Worm (Caenorhabditis elegans): ENCODE measurements around the gene npr-20.

DNA sequence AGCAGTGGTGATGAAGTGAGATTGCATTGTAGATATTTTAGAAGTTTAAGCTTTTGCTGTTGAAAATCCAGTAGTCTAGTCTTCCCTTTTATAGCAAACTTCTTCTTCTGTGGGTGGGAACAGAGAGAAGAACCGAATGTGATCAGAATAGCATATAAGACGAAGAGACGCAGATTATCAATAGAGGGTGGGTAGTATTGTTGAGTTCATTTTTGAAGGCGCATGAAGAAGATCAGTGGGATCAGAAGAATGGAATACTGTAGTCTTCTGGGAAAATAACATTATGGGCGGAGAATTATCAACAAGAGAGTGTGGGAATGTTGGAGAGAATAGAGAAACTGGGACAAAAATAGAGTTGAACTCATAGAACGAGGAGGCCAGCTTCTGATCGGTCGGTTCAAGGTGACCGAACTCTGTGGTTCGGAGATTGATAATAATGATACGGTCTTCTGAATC, 43.8 kb downstream of the npr-20 start, which contains the start of gene F46C5.1:
- TF ChIP-seq nfya-1 (tag; optimal IDR thresholded peaks at IDR 0.05), result no peak
- no peak for TF ChIP-seq zip-5 (tag; optimal IDR thresholded peaks at IDR 0.05)
- TF ChIP-seq elt-4 (tag; optimal IDR thresholded peaks at IDR 0.05), result no peak
- TF ChIP-seq tbx-7 (tag; optimal IDR thresholded peaks at IDR 0.05), result no peak
- TF ChIP-seq ahr-1 (tag; optimal IDR thresholded peaks at IDR 0.05), result no peak
- TF ChIP-seq sdc-2 (tag; optimal IDR thresholded peaks at IDR 0.05), result no peak
- no peak for TF ChIP-seq ceh-18 (tag; optimal IDR thresholded peaks at IDR 0.05)
- TF ChIP-seq nhr-11 (tag; optimal IDR thresholded peaks at IDR 0.05), result no peak
- no peak for TF ChIP-seq sox-4 (tag; optimal IDR thresholded peaks at IDR 0.05)
- no peak for TF ChIP-seq T23F11.4 (GFP tag; optimal IDR thresholded peaks at IDR 0.05)
- no peak for TF ChIP-seq eyg-1 (tag; optimal IDR thresholded peaks at IDR 0.05)
